Worm (Caenorhabditis elegans) whole organism, L1 larva: Measurements from ENCODE around the gene gon-4.

Experiments
- aha-1 ChIP-seq: fragments of 150-350 bp; optimal IDR thresholded peaks from 2 replicates; lab custom pipeline; 2014; ENCODE audit warnings: missing biosample characterization, missing genetic modification characterization
- alr-1 ChIP-seq: fragments of 200-800 bp; sonication (Bioruptor generic); optimal IDR thresholded peaks from 2 replicates; lab custom pipeline; 2018; ENCODE audit warnings: borderline replicate concordance, mild to moderate bottlenecking, missing genetic modification characterization, missing compliant biosample characterization
- ama-1 ChIP-seq: fragments of 150-350 bp; optimal IDR thresholded peaks from 2 replicates; lab custom pipeline; 2014
- blmp-1 ChIP-seq: fragments of 150-350 bp; optimal IDR thresholded peaks from 2 replicates; lab custom pipeline; 2014; ENCODE audit warnings: missing biosample characterization, missing genetic modification characterization
- ceh-82 ChIP-seq, 3 experiments: fragments of 150-350 bp in 1 of 3; sonication (generic microtip) in 2 of 3; optimal IDR thresholded peaks; 2 replicates each; lab custom pipeline; 2014 to 2017; ENCODE audit warnings: missing biosample characterization in 3 of 3, missing genetic modification characterization in 3 of 3
- ceh-88 ChIP-seq: fragments of 200-800 bp; sonication (Bioruptor generic); IDR thresholded peaks from 2 replicates; pipeline ENCODE4 v1.3.6; 2022; ENCODE audit warnings: missing genetic modification characterization, missing compliant biosample characterization
- ces-1 ChIP-seq: fragments of 150-350 bp; optimal IDR thresholded peaks from 2 replicates; lab custom pipeline; 2014; ENCODE audit warnings: missing biosample characterization, missing genetic modification reagents, missing genetic modification characterization
- dsc-1 ChIP-seq: sonication (generic microtip); optimal IDR thresholded peaks from 2 replicates; lab custom pipeline; 2016; ENCODE audit warnings: mild to moderate bottlenecking, missing genetic modification characterization, missing compliant biosample characterization
- efl-1 ChIP-seq, 4 experiments: fragments of 150-350 bp; optimal IDR thresholded peaks in 3 of 4; peaks in 1 of 4; 1 replicate in 1 of 4; 2 replicates in 3 of 4; lab custom pipeline; 2014; ENCODE audit warnings: missing biosample characterization in 2 of 4, missing genetic modification characterization in 2 of 4, missing genetic modification reagents in 2 of 4
- efl-3 ChIP-seq: fragments of 200-800 bp; sonication (Bioruptor generic); optimal IDR thresholded peaks from 2 replicates; lab custom pipeline; 2018; ENCODE audit warnings: mild to moderate bottlenecking, missing genetic modification characterization, missing compliant biosample characterization
- egl-13 ChIP-seq: sonication (generic microtip); optimal IDR thresholded peaks from 2 replicates; lab custom pipeline; 2016; ENCODE audit warnings: missing genotype, missing genetic modification reagents, missing genetic modification characterization, missing compliant biosample characterization
- elt-2 ChIP-seq: sonication (generic microtip); optimal IDR thresholded peaks from 2 replicates; lab custom pipeline; 2016; ENCODE audit warnings: missing genetic modification characterization, mild to moderate bottlenecking, inconsistent platforms, missing compliant biosample characterization, missing genetic modification reagents
- ets-5 ChIP-seq: fragments of 200-800 bp; sonication (Bioruptor generic); IDR thresholded peaks from 2 replicates; pipeline ENCODE4 v1.3.6; 2022; ENCODE audit warnings: missing genetic modification characterization, missing compliant biosample characterization
- fkh-10 ChIP-seq: sonication (generic microtip); optimal IDR thresholded peaks from 2 replicates; lab custom pipeline; 2017; ENCODE audit warnings: missing biosample characterization, missing genetic modification reagents, missing genetic modification characterization
- fkh-8 ChIP-seq: sonication (generic microtip); optimal IDR thresholded peaks from 2 replicates; lab custom pipeline; 2016; ENCODE audit warnings: mild to moderate bottlenecking, missing genetic modification characterization, missing compliant biosample characterization
- hpl-2 ChIP-seq: fragments of 150-350 bp; optimal IDR thresholded peaks from 2 replicates; lab custom pipeline; 2014; ENCODE audit warnings: missing biosample characterization, missing genetic modification reagents, missing genetic modification characterization
- lin-13 ChIP-seq: fragments of 150-350 bp; optimal IDR thresholded peaks from 2 replicates; lab custom pipeline; 2014; ENCODE audit warnings: missing biosample characterization, missing genetic modification reagents, missing genetic modification characterization
- lin-14 ChIP-seq: fragments of 200-800 bp; sonication (Bioruptor generic); optimal IDR thresholded peaks from 2 replicates; lab custom pipeline; 2018; ENCODE audit warnings: mild to moderate bottlenecking, missing genetic modification characterization, moderate library complexity, missing compliant biosample characterization
- lin-35 ChIP-seq, 2 experiments: fragments of 150-350 bp; optimal IDR thresholded peaks; 2 replicates each; lab custom pipeline; 2014; ENCODE audit warnings: missing biosample characterization in 2 of 2, missing genetic modification characterization in 2 of 2, missing genetic modification reagents in 2 of 2
- lsy-2 ChIP-seq, 2 experiments: fragments of 150-350 bp; optimal IDR thresholded peaks; 2 replicates each; lab custom pipeline; 2014; ENCODE audit warnings: missing biosample characterization in 2 of 2, missing genetic modification characterization in 2 of 2
- nhr-11 ChIP-seq: fragments of 150-350 bp; optimal IDR thresholded peaks from 2 replicates; lab custom pipeline; 2014; ENCODE audit warnings: missing biosample characterization, missing genetic modification characterization
- nhr-19 ChIP-seq: fragments of 200-800 bp; sonication (Bioruptor generic); conservative IDR thresholded peaks from 2 replicates; pipeline ENCODE4 v1.3.6; 2022; ENCODE audit warnings: missing genetic modification characterization, missing compliant biosample characterization
- nhr-237 ChIP-seq: fragments of 150-350 bp; optimal IDR thresholded peaks from 2 replicates; lab custom pipeline; 2014; ENCODE audit warnings: missing biosample characterization, missing genetic modification characterization
- nhr-28 ChIP-seq: fragments of 150-350 bp; optimal IDR thresholded peaks from 2 replicates; lab custom pipeline; 2014; ENCODE audit warnings: missing biosample characterization, missing genetic modification characterization
- nhr-47 ChIP-seq: sonication (generic microtip); optimal IDR thresholded peaks from 2 replicates; lab custom pipeline; 2016; ENCODE audit warnings: mild to moderate bottlenecking, missing genetic modification characterization, moderate library complexity, missing compliant biosample characterization
- nhr-71 ChIP-seq: sonication (generic microtip); optimal IDR thresholded peaks from 2 replicates; lab custom pipeline; 2016; ENCODE audit warnings: mild to moderate bottlenecking, missing genetic modification characterization, moderate library complexity, missing compliant biosample characterization
- nhr-84 ChIP-seq: sonication (generic microtip); optimal IDR thresholded peaks from 2 replicates; lab custom pipeline; 2017; ENCODE audit warnings: missing biosample characterization, missing genetic modification characterization
- nhr-85 ChIP-seq: sonication (generic microtip); peaks from one replicate; lab custom pipeline; 2016; ENCODE audit warnings: missing genetic modification characterization, inconsistent platforms, missing compliant biosample characterization
- pag-3 ChIP-seq: sonication (generic microtip); optimal IDR thresholded peaks from 2 replicates; lab custom pipeline; 2017; ENCODE audit warnings: missing genetic modification characterization, mild to moderate bottlenecking, missing compliant biosample characterization, antibody characterized with exemption, borderline replicate concordance; ENCODE audit not compliant: insufficient read depth
- pax-3 ChIP-seq: fragments of 200-800 bp; sonication (Bioruptor generic); optimal IDR thresholded peaks from 2 replicates; lab custom pipeline; 2018; ENCODE audit warnings: mild to moderate bottlenecking, missing genetic modification characterization, moderate library complexity, missing compliant biosample characterization
- rnt-1 ChIP-seq: sonication (generic microtip); optimal IDR thresholded peaks from 2 replicates; lab custom pipeline; 2016; ENCODE audit warnings: mild to moderate bottlenecking, missing genetic modification characterization, moderate library complexity, missing compliant biosample characterization
- skn-1 ChIP-seq: fragments of 150-350 bp; optimal IDR thresholded peaks from 2 replicates; lab custom pipeline; 2014; ENCODE audit warnings: missing biosample characterization, missing genetic modification characterization
- snpc-4 ChIP-seq: fragments of 150-350 bp; optimal IDR thresholded peaks from 2 replicates; lab custom pipeline; 2014; ENCODE audit warnings: missing biosample characterization, missing genetic modification characterization
- sptf-1 ChIP-seq: fragments of 150-350 bp; optimal IDR thresholded peaks from 2 replicates; lab custom pipeline; 2014; ENCODE audit warnings: missing biosample characterization, missing genetic modification characterization
- sup-37 ChIP-seq: fragments of 200-800 bp; sonication (Bioruptor generic); optimal IDR thresholded peaks from 2 replicates; lab custom pipeline; 2018; ENCODE audit warnings: mild to moderate bottlenecking, missing genetic modification characterization, missing compliant biosample characterization
- tbx-2 ChIP-seq: sonication (generic microtip); optimal IDR thresholded peaks from 2 replicates; lab custom pipeline; 2016; ENCODE audit warnings: missing genetic modification characterization, missing compliant biosample characterization
- unc-30 ChIP-seq: sonication (generic microtip); optimal IDR thresholded peaks from 2 replicates; lab custom pipeline; 2017; ENCODE audit warnings: missing biosample characterization, missing genetic modification characterization
- unc-98 ChIP-seq: fragments of 200-800 bp; sonication (Bioruptor generic); IDR thresholded peaks from 2 replicates; pipeline ENCODE4 v1.3.6; 2022; ENCODE audit warnings: missing genetic modification characterization, missing compliant biosample characterization
- zag-1 ChIP-seq: fragments of 150-350 bp; optimal IDR thresholded peaks from 2 replicates; lab custom pipeline; 2014; ENCODE audit warnings: missing biosample characterization, missing genetic modification characterization

The gon-4 gene

DNA sequence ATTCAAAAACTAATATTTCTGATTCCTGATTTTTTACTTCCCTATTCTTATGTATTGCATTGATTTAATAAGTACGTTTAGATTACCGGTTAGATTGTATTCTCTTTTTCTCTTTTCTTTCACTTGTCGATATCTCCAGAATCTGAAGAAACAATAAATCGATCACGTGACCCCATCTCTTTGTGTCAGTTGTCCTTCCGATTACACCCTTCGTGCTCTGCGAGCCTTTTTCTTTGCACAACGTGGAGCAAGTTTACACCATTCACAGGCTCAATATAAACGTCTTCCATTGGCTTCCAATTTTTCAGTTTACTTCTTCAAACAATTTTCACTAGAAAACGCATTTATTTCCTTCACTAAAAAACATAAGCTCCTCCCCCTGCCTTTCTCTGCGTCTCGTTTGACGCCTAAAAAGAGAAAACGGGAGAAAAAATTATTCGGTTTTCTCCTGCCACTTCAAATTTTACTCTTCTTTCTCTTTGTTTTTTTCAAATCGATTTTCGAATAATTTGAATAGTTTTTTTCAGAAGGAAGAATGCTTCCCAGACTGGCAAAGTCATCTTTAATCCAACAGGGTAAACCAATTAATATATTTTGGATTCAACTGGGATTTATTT is 17.4 kb upstream of the gon-4 start, which contains the start of gene gta-1 (continued):
- TF ChIP-seq ceh-88 (GFP tag; lab: Robert Waterston, UW) (no peak), lin-13 (no peak), ets-5 (GFP tag; lab: Robert Waterston, UW) (no peak), rnt-1 (peak; percentile 66), lin-35 (GFP tag; optimal IDR thresholded peaks at IDR 0.05; lab: Kevin White, UChicago) (peak; percentile 15 to 32), nhr-71 (tag; lab: Kevin White, UChicago) (peak; percentile 73), elt-2 (tag; lab: Kevin White, UChicago) (no peak), lsy-2 (tag; optimal IDR thresholded peaks at IDR 0.05; lab: Kevin White, UChicago) (peak; percentile 1 to 47), pax-3 (no peak), tbx-2 (tag; lab: Kevin White, UChicago) (peak; percentile 5), nhr-19 (GFP tag; lab: Robert Waterston, UW) (peak; percentile 50)

DNA sequence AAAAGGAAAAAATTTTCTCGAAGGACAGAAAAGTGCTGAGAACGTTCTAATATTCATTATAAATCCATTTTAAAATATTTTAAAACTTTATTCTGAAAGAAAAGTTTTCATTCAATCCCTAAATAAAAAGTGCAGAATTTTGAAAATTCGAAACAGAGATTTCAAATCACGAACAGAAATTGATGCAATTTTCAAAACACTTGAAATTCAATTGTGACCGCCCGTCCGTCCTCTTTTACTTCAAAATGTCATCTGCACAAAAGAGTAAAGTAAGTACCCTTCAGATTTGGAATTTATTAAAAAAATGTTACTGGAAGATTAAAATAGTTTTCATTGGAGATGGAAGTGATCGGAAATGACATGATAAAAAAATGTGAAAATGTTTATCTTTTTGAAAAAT is 9.1 kb upstream of the gon-4 start:
- TF ChIP-seq hpl-2 (GFP tag; lab: Kevin White, UChicago) (no peak), fkh-10 (peak; percentile 63)

DNA sequence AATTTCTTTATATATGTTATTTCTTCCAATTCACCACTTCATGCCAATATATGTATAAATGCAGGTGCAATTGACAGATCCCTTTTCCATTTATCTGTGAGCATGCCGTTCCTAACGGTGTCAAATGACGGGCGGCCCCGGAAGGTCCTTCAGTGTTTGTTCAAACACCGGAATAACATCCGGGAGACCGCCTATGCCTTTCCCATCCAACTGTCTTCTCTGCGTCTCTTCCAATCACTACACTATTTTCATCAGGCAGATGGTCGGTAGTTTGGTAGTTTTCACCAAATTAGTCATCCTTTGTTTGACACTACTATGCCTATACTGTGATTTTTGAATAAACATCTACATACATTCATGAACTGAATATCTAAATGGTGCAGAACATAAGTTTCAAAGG is 7.0 kb upstream of the gon-4 start:
- no peak for TF ChIP-seq unc-98 (GFP tag; lab: Robert Waterston, UW)
- TF ChIP-seq efl-1 (optimal IDR thresholded peaks at IDR 0.05; lab: Kevin White, UChicago): no peak
- TF ChIP-seq efl-1 (GFP tag; optimal IDR thresholded peaks at IDR 0.05 in 1 of 2; lab: Kevin White, UChicago): peak in 1 of 2 experiments; percentile 69

DNA sequence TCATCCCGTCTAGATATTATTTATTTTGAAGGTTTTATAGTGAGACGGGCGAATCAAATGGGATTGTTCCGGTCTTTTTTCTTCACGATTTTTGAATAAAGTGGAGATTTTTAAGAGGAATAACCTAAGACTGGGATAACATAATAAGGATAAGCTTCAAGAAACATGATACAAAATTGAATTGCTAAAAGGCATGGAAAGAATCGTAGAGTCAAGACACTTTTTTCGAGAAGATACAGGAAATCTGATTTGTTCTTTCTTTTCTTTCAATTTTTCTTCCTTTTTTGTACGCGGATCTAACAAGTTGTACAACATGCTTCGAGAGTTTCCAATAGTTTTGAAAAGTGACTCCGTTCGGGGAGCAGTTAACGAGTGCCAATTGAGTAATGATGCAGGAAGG is 6.1 kb upstream of the gon-4 start:
- TF ChIP-seq ama-1 (lab: Kevin White, UChicago) (no peak), lin-35 (GFP tag; optimal IDR thresholded peaks at IDR 0.05; lab: Kevin White, UChicago) (no peak), snpc-4 (tag; lab: Kevin White, UChicago) (no peak), nhr-11 (tag; lab: Kevin White, UChicago) (no peak), fkh-10 (peak; percentile 79), skn-1 (tag; lab: Kevin White, UChicago) (no peak), aha-1 (no peak), efl-1 (optimal IDR thresholded peaks at IDR 0.05; lab: Kevin White, UChicago) (no peak), efl-1 (GFP tag; optimal IDR thresholded peaks at IDR 0.05 in 1 of 2; lab: Kevin White, UChicago) (no peak), lin-14 (peak; percentile 20), ets-5 (GFP tag; lab: Robert Waterston, UW) (no peak), nhr-28 (tag; lab: Kevin White, UChicago) (no peak)

DNA sequence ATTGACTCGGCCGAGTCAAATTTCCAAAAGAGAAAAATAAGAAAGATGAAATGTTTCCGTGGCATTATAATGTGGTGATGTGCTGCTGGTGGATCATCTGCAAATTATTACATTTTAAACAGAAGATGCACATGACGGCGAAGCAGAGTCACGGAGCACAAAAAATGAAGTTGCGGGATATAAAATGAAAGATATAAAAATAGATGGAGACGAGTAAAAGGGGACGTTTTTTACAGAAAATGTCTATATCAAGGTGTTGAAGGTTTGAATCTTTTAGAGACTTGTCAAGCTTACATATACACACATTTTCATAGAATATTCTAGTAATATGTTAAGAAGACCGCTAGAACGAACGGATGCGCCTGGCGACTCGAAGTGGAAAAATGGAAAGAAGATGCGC is 3.3 kb upstream of the gon-4 start, which contains the start of gene ptrg-1:
Gene ptrg-1, minus strand, starts transcription at position 101 of the 400 bp plus-strand sequence.
- TF ChIP-seq nhr-85 (tag; lab: Kevin White, UChicago) (no peak), blmp-1 (tag; lab: Kevin White, UChicago) (no peak), fkh-8 (tag; lab: Kevin White, UChicago) (no peak), zag-1 (no peak), sptf-1 (tag; lab: Kevin White, UChicago) (no peak), ceh-82 (tag; optimal IDR thresholded peaks at IDR 0.05; lab: Kevin White, UChicago) (no peak), nhr-237 (no peak), efl-3 (no peak), nhr-47 (no peak), skn-1 (tag; lab: Kevin White, UChicago) (no peak), sup-37 (GFP tag; lab: Kevin White, UChicago) (no peak), egl-13 (no peak), dsc-1 (tag; lab: Kevin White, UChicago) (no peak), nhr-84 (no peak), ces-1 (GFP tag; lab: Kevin White, UChicago) (no peak), unc-30 (tag; lab: Kevin White, UChicago) (no peak), pag-3 (tag; lab: Kevin White, UChicago) (no peak), alr-1 (tag; lab: Kevin White, UChicago) (no peak)
